Fruit fly (Drosophila melanogaster) whole organism: Measurements from ENCODE around the gene gwl.

Experiments
- CG8478 ChIP-seq: fragments of >200 bp; optimal IDR thresholded peaks from 2 replicates; lab custom pipeline; 2018; ENCODE audit warnings: inconsistent platforms
- Dll ChIP-seq: fragments of >200 bp; optimal IDR thresholded peaks from 2 replicates; lab custom pipeline; 2017
- EcR ChIP-seq, 2 experiments: fragments of >200 bp; optimal IDR thresholded peaks; 2 replicates each; lab custom pipeline; 2017; ENCODE audit warnings: missing biosample characterization in 2 of 2, missing genetic modification characterization in 2 of 2, missing genetic modification reagents in 2 of 2
- pan ChIP-seq: fragments of >200 bp; optimal IDR thresholded peaks from 2 replicates; lab custom pipeline; 2017
- psq ChIP-seq: fragments of >200 bp; optimal IDR thresholded peaks from 2 replicates; lab custom pipeline; 2017

DNA sequence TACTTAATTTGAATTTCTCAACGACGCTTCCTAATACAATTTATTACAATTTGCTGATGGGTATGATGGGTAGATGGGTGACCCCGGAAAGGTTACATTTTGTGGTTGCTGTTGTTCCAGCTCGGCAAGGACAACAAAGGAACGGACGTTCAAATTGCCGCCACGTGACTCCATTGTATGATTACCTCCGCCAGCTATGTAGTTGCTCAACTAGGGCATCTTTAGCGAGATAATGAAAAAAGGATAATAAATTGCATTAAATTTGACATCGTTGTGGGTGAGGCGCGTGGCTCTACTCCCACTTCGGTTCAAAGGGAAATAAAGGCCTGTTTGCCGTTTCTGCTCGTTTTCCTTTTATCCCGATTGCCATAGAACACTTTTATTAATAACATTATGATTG, 24.8 kb upstream of the gwl start:
- TF ChIP-seq psq (lab: Kevin White, UChicago): no peak
- no peak for TF ChIP-seq pan (lab: Kevin White, UChicago)
- TF ChIP-seq EcR (GFP tag; optimal IDR thresholded peaks at IDR 0.05; lab: Kevin White, UChicago): no peak
- no peak for TF ChIP-seq Dll (lab: Kevin White, UChicago)
- no peak for TF ChIP-seq CG8478
